Worm (Caenorhabditis elegans) whole organism, young adult: ENCODE results near the gene srh-31.

Experiments
- athp-1 ChIP-seq: sonication (generic microtip); optimal IDR thresholded peaks from 2 replicates; lab custom pipeline; 2017; ENCODE audit warnings: mild to moderate bottlenecking, missing genetic modification characterization, missing compliant biosample characterization
- ceh-79 ChIP-seq: sonication (generic microtip); optimal IDR thresholded peaks from 2 replicates; lab custom pipeline; 2017; ENCODE audit warnings: mild to moderate bottlenecking, missing genetic modification characterization, missing compliant biosample characterization
- hmg-20 ChIP-seq: fragments of 200-800 bp; sonication (Bioruptor generic); IDR thresholded peaks from 2 replicates; pipeline ENCODE4 v1.3.6; 2022; ENCODE audit warnings: missing genetic modification reagents, missing genetic modification characterization, missing compliant biosample characterization
- mes-4 ChIP-seq: sonication (generic microtip); optimal IDR thresholded peaks from 2 replicates; lab custom pipeline; 2016; ENCODE audit warnings: missing genotype, missing genetic modification characterization, missing compliant biosample characterization
- pha-4 ChIP-seq: fragments of 150-350 bp; sonication (generic microtip); optimal IDR thresholded peaks from 2 replicates; lab custom pipeline; 2014; ENCODE audit warnings: missing biosample characterization, missing genetic modification reagents, missing genetic modification characterization

ce11 chrV:17683290-17683689 is 23.8 kb upstream of the srh-31 start:
- TF ChIP-seq mes-4 (tag; lab: Kevin White, UChicago): no peak
- no peak for TF ChIP-seq pha-4 (tag; lab: Kevin White, UChicago)
- no peak for TF ChIP-seq ceh-79 (tag; lab: Kevin White, UChicago)
- TF ChIP-seq athp-1: no peak
- no peak for TF ChIP-seq hmg-20 (GFP tag; lab: Robert Waterston, UW)
